Worm (Caenorhabditis elegans) whole organism, L4 larva: ENCODE data around the gene F01D5.8.

Experiments
- F26F4.8 ChIP-seq: fragments of 200-800 bp; sonication (Bioruptor generic); conservative IDR thresholded peaks from 2 replicates; pipeline ENCODE4 v1.3.6; 2022; ENCODE audit warnings: missing genetic modification characterization, missing compliant biosample characterization
- F37D6.2 ChIP-seq: sonication (generic microtip); optimal IDR thresholded peaks from 2 replicates; lab custom pipeline; 2016; ENCODE audit warnings: mild to moderate bottlenecking, missing genetic modification characterization, missing compliant biosample characterization
- F44E2.7 ChIP-seq: fragments of 200-800 bp; sonication (Bioruptor generic); IDR thresholded peaks from 2 replicates; pipeline ENCODE4 v2.1.2; 2022; ENCODE audit warnings: missing genetic modification characterization, missing compliant biosample characterization
- F49E8.2 ChIP-seq: sonication (generic microtip); optimal IDR thresholded peaks from 2 replicates; lab custom pipeline; 2016; ENCODE audit warnings: missing compliant biosample characterization, mild to moderate bottlenecking, missing genetic modification characterization, borderline replicate concordance
- T20F7.1 ChIP-seq: fragments of 200-800 bp; sonication (Bioruptor generic); optimal IDR thresholded peaks from 2 replicates; lab custom pipeline; 2018; ENCODE audit warnings: mild to moderate bottlenecking, missing genetic modification characterization, missing compliant biosample characterization
- T26A8.4 ChIP-seq: fragments of 200-800 bp; sonication (Bioruptor generic); IDR thresholded peaks from 2 replicates; pipeline ENCODE4 v1.3.6; 2022; ENCODE audit warnings: missing genetic modification characterization, missing compliant biosample characterization
- ZK337.2 ChIP-seq: fragments of 200-800 bp; sonication (Bioruptor generic); IDR thresholded peaks from 2 replicates; pipeline ENCODE4 v1.3.6; 2022; ENCODE audit warnings: missing genetic modification reagents, missing genetic modification characterization, missing compliant biosample characterization
- aha-1 ChIP-seq: fragments of 150-350 bp; peaks from one replicate; lab custom pipeline; 2014; ENCODE audit warnings: missing biosample characterization, missing genetic modification characterization
- ceh-28 ChIP-seq: fragments of 150-350 bp; optimal IDR thresholded peaks from 2 replicates; lab custom pipeline; 2014; ENCODE audit warnings: missing biosample characterization, missing genetic modification reagents, missing genetic modification characterization
- ceh-32 ChIP-seq: sonication (generic microtip); optimal IDR thresholded peaks from 2 replicates; lab custom pipeline; 2016; ENCODE audit warnings: mild to moderate bottlenecking, missing genetic modification characterization, missing compliant biosample characterization; ENCODE audit not compliant: poor library complexity
- ces-1 ChIP-seq: fragments of 150-350 bp; sonication (generic microtip); optimal IDR thresholded peaks from 4 replicates; lab custom pipeline; 2014; ENCODE audit warnings: missing biosample characterization, missing genetic modification reagents, missing genetic modification characterization
- daf-12 ChIP-seq: fragments of 150-350 bp; optimal IDR thresholded peaks from 2 replicates; lab custom pipeline; 2014; ENCODE audit warnings: missing biosample characterization, missing genetic modification reagents, missing genetic modification characterization
- daf-16 ChIP-seq, 3 experiments: sonication (generic microtip); optimal IDR thresholded peaks; 2 replicates each; lab custom pipeline; 2016 to 2017; ENCODE audit warnings: missing genetic modification characterization in 3 of 3, missing genetic modification reagents in 3 of 3, mild to moderate bottlenecking in 2 of 3, missing compliant biosample characterization in 2 of 3, missing biosample characterization in 1 of 3, moderate library complexity in 1 of 3
- daf-19 ChIP-seq: fragments of 200-800 bp; sonication (Bioruptor generic); conservative IDR thresholded peaks from 2 replicates; pipeline ENCODE4 v1.3.6; 2022; ENCODE audit warnings: missing genetic modification characterization, missing compliant biosample characterization
- dmd-8 ChIP-seq: fragments of 200-800 bp; sonication (Bioruptor generic); IDR thresholded peaks from 2 replicates; pipeline ENCODE4 v1.3.6; 2022; ENCODE audit warnings: missing genetic modification characterization, missing compliant biosample characterization
- duxl-1 ChIP-seq: sonication (generic microtip); optimal IDR thresholded peaks from 2 replicates; lab custom pipeline; 2016; ENCODE audit warnings: mild to moderate bottlenecking, missing genetic modification characterization, moderate library complexity, missing compliant biosample characterization; ENCODE audit not compliant: poor library complexity
- dve-1 ChIP-seq: sonication (generic microtip); optimal IDR thresholded peaks from 2 replicates; lab custom pipeline; 2017; ENCODE audit warnings: antibody characterized with exemption, mild to moderate bottlenecking, missing genetic modification characterization, missing compliant biosample characterization; ENCODE audit not compliant: insufficient read depth
- egl-27 ChIP-seq: sonication (generic microtip); optimal IDR thresholded peaks from 3 replicates; lab custom pipeline; 2017; ENCODE audit warnings: missing biosample characterization, missing genetic modification reagents, missing genetic modification characterization
- egl-43 ChIP-seq: fragments of 200-800 bp; sonication (Bioruptor generic); IDR thresholded peaks from 2 replicates; pipeline ENCODE4 v1.3.6; 2022; ENCODE audit warnings: missing genetic modification reagents, missing genetic modification characterization, missing compliant biosample characterization
- hif-1 ChIP-seq, 2 experiments: sonication (generic microtip); optimal IDR thresholded peaks; 2 replicates each; lab custom pipeline; 2016 to 2017; ENCODE audit warnings: missing compliant biosample characterization in 2 of 2, missing genetic modification characterization in 2 of 2, missing genetic modification reagents in 2 of 2, missing genotype in 2 of 2, mild to moderate bottlenecking in 1 of 2
- hlh-11 ChIP-seq: fragments of 200-800 bp; sonication (Bioruptor generic); optimal IDR thresholded peaks from 2 replicates; lab custom pipeline; 2018; ENCODE audit warnings: mild to moderate bottlenecking, missing genetic modification characterization, missing compliant biosample characterization
- hlh-30 ChIP-seq: sonication (generic microtip); optimal IDR thresholded peaks from 2 replicates; lab custom pipeline; 2017; ENCODE audit warnings: antibody characterized with exemption, mild to moderate bottlenecking, missing genetic modification characterization, missing compliant biosample characterization; ENCODE audit not compliant: insufficient read depth
- hmg-1.1 ChIP-seq: fragments of 200-800 bp; sonication (Bioruptor generic); IDR thresholded peaks from 2 replicates; pipeline ENCODE4 v1.3.6; 2022; ENCODE audit warnings: missing genetic modification reagents, missing genetic modification characterization, missing compliant biosample characterization
- lin-13 ChIP-seq: fragments of 150-350 bp; optimal IDR thresholded peaks from 2 replicates; lab custom pipeline; 2014; ENCODE audit warnings: missing biosample characterization, missing genetic modification reagents, missing genetic modification characterization
- lin-29 ChIP-seq: fragments of 200-800 bp; sonication (Bioruptor generic); IDR thresholded peaks from 2 replicates; pipeline ENCODE4 v1.3.6; 2022; ENCODE audit warnings: missing genetic modification reagents, missing genetic modification characterization, missing compliant biosample characterization
- lin-39 ChIP-seq: fragments of 150-350 bp; optimal IDR thresholded peaks from 2 replicates; lab custom pipeline; 2014; ENCODE audit warnings: missing biosample characterization, missing genetic modification reagents, missing genetic modification characterization
- madf-9 ChIP-seq: fragments of 200-800 bp; sonication (Bioruptor generic); conservative IDR thresholded peaks from 2 replicates; pipeline ENCODE4 v1.3.6; 2022; ENCODE audit warnings: missing genetic modification reagents, missing genetic modification characterization, missing compliant biosample characterization
- mdt-29 ChIP-seq: fragments of 200-800 bp; sonication (Bioruptor generic); IDR thresholded peaks from 2 replicates; pipeline ENCODE4 v1.3.6; 2022; ENCODE audit warnings: missing genetic modification reagents, missing genetic modification characterization, missing compliant biosample characterization
- mes-2 ChIP-seq: sonication (generic microtip); optimal IDR thresholded peaks from 2 replicates; lab custom pipeline; 2016; ENCODE audit warnings: missing genotype, mild to moderate bottlenecking, missing genetic modification characterization, missing compliant biosample characterization; ENCODE audit not compliant: poor library complexity, severe bottlenecking
- mxl-3 ChIP-seq: fragments of 200-800 bp; sonication (Bioruptor generic); optimal IDR thresholded peaks from 2 replicates; lab custom pipeline; 2018; ENCODE audit warnings: mild to moderate bottlenecking, missing genetic modification characterization, missing compliant biosample characterization
- nhr-41 ChIP-seq: fragments of 200-800 bp; sonication (Bioruptor generic); IDR thresholded peaks from 2 replicates; pipeline ENCODE4 v1.3.6; 2022; ENCODE audit warnings: missing genetic modification reagents, missing genetic modification characterization, missing compliant biosample characterization
- nhr-42 ChIP-seq: fragments of 200-800 bp; sonication (Bioruptor generic); IDR thresholded peaks from 2 replicates; pipeline ENCODE4 v1.3.6; 2022; ENCODE audit warnings: missing genetic modification characterization, missing compliant biosample characterization
- nhr-48 ChIP-seq: sonication (generic microtip); optimal IDR thresholded peaks from 2 replicates; lab custom pipeline; 2016; ENCODE audit warnings: mild to moderate bottlenecking, missing genetic modification characterization, missing compliant biosample characterization
- nhr-6 ChIP-seq: fragments of 150-350 bp; optimal IDR thresholded peaks from 2 replicates; lab custom pipeline; 2014; ENCODE audit warnings: missing biosample characterization, missing genetic modification characterization
- nhr-77 ChIP-seq: fragments of 150-350 bp; optimal IDR thresholded peaks from 2 replicates; lab custom pipeline; 2014; ENCODE audit warnings: missing biosample characterization, missing genetic modification characterization
- pqm-1 ChIP-seq: sonication (generic microtip); optimal IDR thresholded peaks from 2 replicates; lab custom pipeline; 2017; ENCODE audit warnings: missing biosample characterization, missing genetic modification characterization
- saeg-2 ChIP-seq: fragments of 200-800 bp; sonication (Bioruptor generic); IDR thresholded peaks from 2 replicates; pipeline ENCODE4 v1.3.6; 2022; ENCODE audit warnings: missing genetic modification reagents, missing genetic modification characterization, missing compliant biosample characterization
- sdz-12 ChIP-seq: fragments of 200-800 bp; sonication (Bioruptor generic); optimal IDR thresholded peaks from 2 replicates; lab custom pipeline; 2018; ENCODE audit warnings: mild to moderate bottlenecking, missing genetic modification characterization, missing compliant biosample characterization
- skn-1 ChIP-seq: fragments of 150-350 bp; optimal IDR thresholded peaks from 2 replicates; lab custom pipeline; 2014; ENCODE audit warnings: missing biosample characterization, missing genetic modification characterization
- snpc-1.2 ChIP-seq: fragments of 200-800 bp; sonication (Bioruptor generic); IDR thresholded peaks from 2 replicates; pipeline ENCODE4 v1.3.6; 2022; ENCODE audit warnings: missing genetic modification reagents, missing genetic modification characterization, missing compliant biosample characterization
- spr-1 ChIP-seq: sonication (generic microtip); optimal IDR thresholded peaks from 2 replicates; lab custom pipeline; 2016; ENCODE audit warnings: mild to moderate bottlenecking, missing genetic modification characterization, missing compliant biosample characterization
- spr-3 ChIP-seq: fragments of 200-800 bp; sonication (Bioruptor generic); optimal IDR thresholded peaks from 2 replicates; lab custom pipeline; 2018; ENCODE audit warnings: mild to moderate bottlenecking, missing genetic modification characterization, missing compliant biosample characterization
- unc-130 ChIP-seq: sonication (generic microtip); optimal IDR thresholded peaks from 2 replicates; lab custom pipeline; 2016; ENCODE audit warnings: missing genetic modification reagents, missing genetic modification characterization, missing compliant biosample characterization
- unc-39 ChIP-seq: sonication (generic microtip); optimal IDR thresholded peaks from 2 replicates; lab custom pipeline; 2017; ENCODE audit warnings: missing biosample characterization, missing genetic modification characterization
- unc-62 ChIP-seq, 3 experiments: fragments of 150-350 bp in 1 of 3; sonication (generic microtip); optimal IDR thresholded peaks in 2 of 3; peaks in 1 of 3; 1 replicate in 1 of 3; 2 replicates in 2 of 3; lab custom pipeline; 2014 to 2017; ENCODE audit warnings: missing biosample characterization in 3 of 3, missing genetic modification characterization in 3 of 3, missing genetic modification reagents in 3 of 3, missing genotype in 1 of 3
- zfp-3 ChIP-seq: fragments of 200-800 bp; sonication (Bioruptor generic); conservative IDR thresholded peaks from 2 replicates; pipeline ENCODE4 v1.3.6; 2022; ENCODE audit warnings: missing genetic modification reagents, missing genetic modification characterization, missing compliant biosample characterization
- ztf-7 ChIP-seq: fragments of 150-350 bp; optimal IDR thresholded peaks from 2 replicates; lab custom pipeline; 2014; ENCODE audit warnings: missing biosample characterization, missing genetic modification characterization

F01D5.8 gene

ce11 chrII:14055717-14056116 is 45.2 kb downstream of the F01D5.8 start (continued):
- TF ChIP-seq daf-16 (GFP tag; optimal IDR thresholded peaks at IDR 0.05; lab: Kevin White, UChicago): no peak
- TF ChIP-seq daf-16 (tag; optimal IDR thresholded peaks at IDR 0.05; lab: Kevin White, UChicago): peak; percentile 33
- TF ChIP-seq T20F7.1 (GFP tag; lab: Kevin White, UChicago): no peak
- TF ChIP-seq ceh-28 (tag; lab: Kevin White, UChicago): no peak
- TF ChIP-seq nhr-77: peak; percentile 38
- no peak for TF ChIP-seq hlh-30 (tag; lab: Kevin White, UChicago)
- no peak for TF ChIP-seq spr-3 (GFP tag; lab: Kevin White, UChicago)
- no peak for TF ChIP-seq mdt-29
- peak; percentile 61 for TF ChIP-seq aha-1
- TF ChIP-seq sdz-12 (GFP tag; lab: Kevin White, UChicago): no peak

- peak; percentile 90 for TF ChIP-seq hmg-1.1
- TF ChIP-seq spr-3 (GFP tag; lab: Kevin White, UChicago): peak; percentile 84
- peak; percentile 70 for TF ChIP-seq madf-9 (GFP tag; lab: Robert Waterston, UW)
- TF ChIP-seq lin-13: peak; percentile 79
- no peak for TF ChIP-seq skn-1
- no peak for TF ChIP-seq F26F4.8 (GFP tag; lab: Robert Waterston, UW)
- peak; percentile 47 for TF ChIP-seq mxl-3 (GFP tag; lab: Kevin White, UChicago)
- peak; percentile 95 for TF ChIP-seq dve-1
- no peak for TF ChIP-seq pqm-1 (tag; lab: Kevin White, UChicago)
- TF ChIP-seq saeg-2: peak; percentile 71
- TF ChIP-seq hif-1 (tag; optimal IDR thresholded peaks at IDR 0.05; lab: Kevin White, UChicago): peak; percentile 44 to 68
- TF ChIP-seq F44E2.7 (GFP tag; lab: Robert Waterston, UW): no peak
- TF ChIP-seq lin-29: peak; percentile 83
- TF ChIP-seq unc-62 (GFP tag; optimal IDR thresholded peaks at IDR 0.05 in 1 of 2; lab: Kevin White, UChicago): peak in 1 of 2 experiments; percentile 4
- no peak for TF ChIP-seq unc-62 (tag; optimal IDR thresholded peaks at IDR 0.05; lab: Kevin White, UChicago)
- TF ChIP-seq snpc-1.2 (GFP tag; lab: Robert Waterston, UW): no peak
- no peak for TF ChIP-seq dmd-8 (GFP tag; lab: Robert Waterston, UW)
- peak; percentile 94 for TF ChIP-seq duxl-1
- peak; percentile 97 for TF ChIP-seq aha-1
- peak; percentile 85 for TF ChIP-seq ztf-7 (tag; lab: Kevin White, UChicago)
- 0 out of 2 replicates have a peak, but pooled peaks have one; percentile 7 for TF ChIP-seq ZK337.2
- TF ChIP-seq egl-27: no peak
- TF ChIP-seq unc-130 (GFP tag; lab: Kevin White, UChicago): peak; percentile 73
- TF ChIP-seq nhr-42 (GFP tag; lab: Robert Waterston, UW): peak; percentile 96
- peak; percentile 84 for TF ChIP-seq hlh-11 (tag; lab: Kevin White, UChicago)
- no peak for TF ChIP-seq sdz-12 (GFP tag; lab: Kevin White, UChicago)
- no peak for TF ChIP-seq lin-39 (tag; lab: Kevin White, UChicago)
- peak; percentile 7 for TF ChIP-seq ces-1 (GFP tag; lab: Kevin White, UChicago)
- TF ChIP-seq F49E8.2: peak; percentile 47
- peak; percentile 48 for TF ChIP-seq ceh-32 (tag; lab: Kevin White, UChicago)
- no peak for TF ChIP-seq nhr-41 (GFP tag; lab: Robert Waterston, UW)
- TF ChIP-seq nhr-6 (tag; lab: Kevin White, UChicago): peak; percentile 87
- TF ChIP-seq nhr-48: peak; percentile 76
- peak; percentile 85 for TF ChIP-seq zfp-3
- TF ChIP-seq egl-43 (GFP tag; lab: Robert Waterston, UW): peak; percentile 78
- no peak for TF ChIP-seq daf-19 (GFP tag; lab: Robert Waterston, UW)
- TF ChIP-seq F37D6.2 (tag; lab: Kevin White, UChicago): peak; percentile 83
- TF ChIP-seq daf-12 (tag; lab: Kevin White, UChicago): no peak
- no peak for TF ChIP-seq unc-39 (tag; lab: Kevin White, UChicago)
- peak; percentile 95 for TF ChIP-seq T26A8.4
- TF ChIP-seq mes-2 (tag; lab: Kevin White, UChicago): peak; percentile 97
- TF ChIP-seq spr-1: peak; percentile 93
- TF ChIP-seq hlh-30 (tag; lab: Kevin White, UChicago): peak; percentile 78
Measured at ce11 chrII:14059767-14060166, 49.3 kb downstream of the F01D5.8 start, which contains the start of gene rpb-11. Gene rpb-11, plus strand, starts transcription at chrII:14060085.
